Fruit fly (Drosophila melanogaster) whole organism, adult: ENCODE data around the gene wupA.
A peak's percentile ranks its signal among the peaks of the same experiment; 100 is the strongest.

Source experiments
- CG11617 ChIP-seq: fragments of 200-800 bp; sonication (Bioruptor generic); optimal IDR thresholded peaks from 2 replicates; lab custom pipeline; 2017; ENCODE audit warnings: mild to moderate bottlenecking, missing biosample characterization, missing genetic modification reagents, missing genetic modification characterization
- CG12768 ChIP-seq: fragments of 200-800 bp; sonication (Bioruptor generic); optimal IDR thresholded peaks from 2 replicates; lab custom pipeline; 2017; ENCODE audit warnings: missing biosample characterization, missing genetic modification characterization, mild to moderate bottlenecking, moderate library complexity, missing genetic modification reagents
- CG14711 ChIP-seq: fragments of 200-800 bp; sonication (Bioruptor generic); optimal IDR thresholded peaks from 2 replicates; lab custom pipeline; 2018; ENCODE audit warnings: missing biosample characterization, mild to moderate bottlenecking, missing genetic modification characterization, moderate library complexity
- CG1620 ChIP-seq: fragments of 200-800 bp; sonication (Bioruptor generic); optimal IDR thresholded peaks from 2 replicates; lab custom pipeline; 2016; ENCODE audit warnings: missing biosample characterization, missing genetic modification characterization
- CG33017 ChIP-seq: fragments of 200-800 bp; sonication (Bioruptor generic); optimal IDR thresholded peaks from 2 replicates; lab custom pipeline; 2018; ENCODE audit warnings: missing biosample characterization, mild to moderate bottlenecking, missing genetic modification characterization, moderate library complexity
- CG5204 ChIP-seq: fragments of 200-800 bp; sonication (Bioruptor generic); optimal IDR thresholded peaks from 2 replicates; lab custom pipeline; 2016; ENCODE audit warnings: missing biosample characterization, missing genetic modification characterization
- CG7045 ChIP-seq: fragments of 200-800 bp; sonication (Bioruptor generic); optimal IDR thresholded peaks from 2 replicates; lab custom pipeline; 2017; ENCODE audit warnings: missing biosample characterization, mild to moderate bottlenecking, missing genetic modification characterization
- CG7101 ChIP-seq: fragments of 200-800 bp; sonication (Bioruptor generic); optimal IDR thresholded peaks from 2 replicates; lab custom pipeline; 2018; ENCODE audit warnings: missing biosample characterization, mild to moderate bottlenecking, missing genetic modification characterization, moderate library complexity
- Clk ChIP-seq: fragments of 200-800 bp; sonication (Bioruptor generic); optimal IDR thresholded peaks from 2 replicates; lab custom pipeline; 2017; ENCODE audit warnings: missing biosample characterization, missing genetic modification characterization
- Crg-1 ChIP-seq: fragments of 200-800 bp; sonication (Bioruptor generic); optimal IDR thresholded peaks from 2 replicates; lab custom pipeline; 2016; ENCODE audit warnings: missing biosample characterization, missing genetic modification characterization
- Hr96 ChIP-seq: fragments of 200-800 bp; sonication (Bioruptor generic); optimal IDR thresholded peaks from 2 replicates; lab custom pipeline; 2016; ENCODE audit warnings: missing biosample characterization, missing genetic modification characterization
- Mnt ChIP-seq: fragments of 200-800 bp; sonication (Bioruptor generic); optimal IDR thresholded peaks from 2 replicates; lab custom pipeline; 2016; ENCODE audit warnings: missing biosample characterization, mild to moderate bottlenecking, missing genetic modification characterization
- bab1 ChIP-seq: fragments of 200-800 bp; sonication (Bioruptor generic); optimal IDR thresholded peaks from 3 replicates; lab custom pipeline; 2019; ENCODE audit warnings: missing biosample characterization, mild to moderate bottlenecking, missing genetic modification characterization, moderate library complexity
- cic ChIP-seq: fragments of 200-800 bp; sonication (Bioruptor generic); optimal IDR thresholded peaks from 2 replicates; lab custom pipeline; 2017; ENCODE audit warnings: missing biosample characterization, mild to moderate bottlenecking, missing genetic modification characterization, moderate library complexity
- cnc ChIP-seq, 2 experiments: fragments of >200 bp; optimal IDR thresholded peaks; 2 replicates each; lab custom pipeline; 2017
- kay ChIP-seq: fragments of 200-800 bp; sonication (Bioruptor generic); peaks from one replicate; lab custom pipeline; 2016; ENCODE audit warnings: missing biosample characterization, missing genetic modification characterization, borderline replicate concordance
- ovo ChIP-seq: fragments of 200-800 bp; sonication (Bioruptor generic); optimal IDR thresholded peaks from 2 replicates; lab custom pipeline; 2016; ENCODE audit warnings: missing biosample characterization, missing genetic modification characterization
- pad ChIP-seq: fragments of 200-800 bp; sonication (Bioruptor generic); optimal IDR thresholded peaks from 3 replicates; lab custom pipeline; 2017; ENCODE audit warnings: missing biosample characterization, missing genetic modification characterization, mild to moderate bottlenecking, moderate library complexity, missing genetic modification reagents
- tj ChIP-seq: fragments of 200-800 bp; sonication (Bioruptor generic); optimal IDR thresholded peaks from 3 replicates; lab custom pipeline; 2017; ENCODE audit warnings: missing biosample characterization, mild to moderate bottlenecking, missing genetic modification characterization, moderate library complexity
- toe ChIP-seq: fragments of 200-800 bp; sonication (Bioruptor generic); optimal IDR thresholded peaks from 2 replicates; lab custom pipeline; 2016; ENCODE audit warnings: missing biosample characterization, missing genetic modification characterization

The wupA gene

dm6 chrX:18118519-18118918, 1.8 kb upstream of the wupA start:
- TF ChIP-seq CG33017 (tag; lab: Kevin White, UChicago) (no peak), cnc (optimal IDR thresholded peaks at IDR 0.05; lab: Kevin White, UChicago) (no peak), CG7101 (no peak)

dm6 chrX:18114770-18115169, 2.0 kb downstream of the wupA start:
- TF ChIP-seq kay (GFP tag; lab: Kevin White, UChicago) (no peak), Hr96 (GFP tag; lab: Kevin White, UChicago) (no peak), toe (no peak), cic (GFP tag; lab: Kevin White, UChicago) (no peak), CG1620 (GFP tag; lab: Kevin White, UChicago) (no peak), CG5204 (GFP tag; lab: Kevin White, UChicago) (no peak), CG7045 (no peak), cnc (optimal IDR thresholded peaks at IDR 0.05; lab: Kevin White, UChicago) (no peak), bab1 (GFP tag; lab: Kevin White, UChicago) (no peak), CG7101 (no peak), CG11617 (no peak)

dm6 chrX:18108676-18109075, 8.0 kb downstream of the wupA start:
- TF ChIP-seq kay (GFP tag; lab: Kevin White, UChicago), result no peak
- TF ChIP-seq ovo (GFP tag; lab: Kevin White, UChicago), result no peak
- TF ChIP-seq CG11617, result no peak
- no peak for TF ChIP-seq Hr96 (GFP tag; lab: Kevin White, UChicago)
- no peak for TF ChIP-seq CG7101
- no peak for TF ChIP-seq CG1620 (GFP tag; lab: Kevin White, UChicago)
- no peak for TF ChIP-seq Mnt (GFP tag; lab: Kevin White, UChicago)
- TF ChIP-seq CG33017 (tag; lab: Kevin White, UChicago), result no peak
- no peak for TF ChIP-seq Crg-1 (GFP tag; lab: Kevin White, UChicago)
- no peak for TF ChIP-seq Clk (GFP tag; lab: Kevin White, UChicago)
- no peak for TF ChIP-seq CG5204 (GFP tag; lab: Kevin White, UChicago)
- TF ChIP-seq CG14711 (tag; lab: Kevin White, UChicago), result no peak
- no peak for TF ChIP-seq toe
- no peak for TF ChIP-seq bab1 (GFP tag; lab: Kevin White, UChicago)
- TF ChIP-seq cic (GFP tag; lab: Kevin White, UChicago), result no peak
- no peak for TF ChIP-seq tj
- TF ChIP-seq CG7045, result no peak
- TF ChIP-seq cnc (optimal IDR thresholded peaks at IDR 0.05; lab: Kevin White, UChicago), result no peak
- no peak for TF ChIP-seq CG12768 (GFP tag; lab: Kevin White, UChicago)
- TF ChIP-seq pad (GFP tag; lab: Kevin White, UChicago), result no peak

- TF ChIP-seq Hr96 (GFP tag; lab: Kevin White, UChicago) (no peak), CG14711 (tag; lab: Kevin White, UChicago) (no peak), Crg-1 (GFP tag; lab: Kevin White, UChicago) (no peak), CG5204 (GFP tag; lab: Kevin White, UChicago) (no peak), CG1620 (GFP tag; lab: Kevin White, UChicago) (no peak), kay (GFP tag; lab: Kevin White, UChicago) (no peak), Mnt (GFP tag; lab: Kevin White, UChicago) (no peak), cic (GFP tag; lab: Kevin White, UChicago) (no peak), pad (GFP tag; lab: Kevin White, UChicago) (no peak), bab1 (GFP tag; lab: Kevin White, UChicago) (no peak), CG7045 (no peak), CG33017 (tag; lab: Kevin White, UChicago) (no peak), CG7101 (no peak), toe (no peak), ovo (GFP tag; lab: Kevin White, UChicago) (no peak), cnc (optimal IDR thresholded peaks at IDR 0.05; lab: Kevin White, UChicago) (no peak), Clk (GFP tag; lab: Kevin White, UChicago) (no peak), CG12768 (GFP tag; lab: Kevin White, UChicago) (no peak), CG11617 (no peak)
Measured at dm6 chrX:18106686-18107085, 10.0 kb downstream of the wupA start.

- TF ChIP-seq ovo (GFP tag; lab: Kevin White, UChicago) (no peak), Clk (GFP tag; lab: Kevin White, UChicago) (no peak), CG11617 (no peak), CG1620 (GFP tag; lab: Kevin White, UChicago) (no peak), Hr96 (GFP tag; lab: Kevin White, UChicago) (no peak), Crg-1 (GFP tag; lab: Kevin White, UChicago) (no peak), bab1 (GFP tag; lab: Kevin White, UChicago) (no peak), toe (no peak), CG14711 (tag; lab: Kevin White, UChicago) (no peak), pad (GFP tag; lab: Kevin White, UChicago) (no peak), Mnt (GFP tag; lab: Kevin White, UChicago) (no peak), tj (no peak), CG12768 (GFP tag; lab: Kevin White, UChicago) (no peak), cnc (optimal IDR thresholded peaks at IDR 0.05; lab: Kevin White, UChicago) (no peak), CG5204 (GFP tag; lab: Kevin White, UChicago) (no peak), cic (GFP tag; lab: Kevin White, UChicago) (no peak)
Measured at dm6 chrX:18103353-18103752, 13.4 kb downstream of the wupA start, which contains the start of gene CG7135. CG7135 (plus strand) TSS chrX:18103653.

- TF ChIP-seq CG7101 (no peak), Hr96 (GFP tag; lab: Kevin White, UChicago) (peak; percentile 15), tj (no peak), toe (peak; percentile 15)
Measured at dm6 chrX:18101778-18102177, 14.9 kb downstream of the wupA start, which contains the start of gene Taf8. Taf8 (plus strand) TSS chrX:18101970.
